Worm (Caenorhabditis elegans): Measurements from ENCODE around the gene R03H10.5.

ce11 chrII:4157817-4158216 lies 12.6 kb downstream of the R03H10.5 start:
- no peak for TF ChIP-seq ama-1 (optimal IDR thresholded peaks at IDR 0.05)
- no peak for TF ChIP-seq ets-7 (tag; optimal IDR thresholded peaks at IDR 0.05)
- TF ChIP-seq pes-1 (GFP tag; IDR thresholded peaks at IDR 0.05), result no peak
- no peak for TF ChIP-seq sea-1 (GFP tag; conservative IDR thresholded peaks at IDR 0.05)
- no peak for TF ChIP-seq hmbx-1 (tag; optimal IDR thresholded peaks at IDR 0.05)
- TF ChIP-seq tbx-37 (GFP tag; conservative IDR thresholded peaks at IDR 0.05), result no peak
- TF ChIP-seq hmg-4 (GFP tag; optimal IDR thresholded peaks at IDR 0.05), result no peak
- TF ChIP-seq aly-1 (tag; optimal IDR thresholded peaks at IDR 0.05), result no peak
